Fruit fly (Drosophila melanogaster): ENCODE results near the gene Torsin.

DNA sequence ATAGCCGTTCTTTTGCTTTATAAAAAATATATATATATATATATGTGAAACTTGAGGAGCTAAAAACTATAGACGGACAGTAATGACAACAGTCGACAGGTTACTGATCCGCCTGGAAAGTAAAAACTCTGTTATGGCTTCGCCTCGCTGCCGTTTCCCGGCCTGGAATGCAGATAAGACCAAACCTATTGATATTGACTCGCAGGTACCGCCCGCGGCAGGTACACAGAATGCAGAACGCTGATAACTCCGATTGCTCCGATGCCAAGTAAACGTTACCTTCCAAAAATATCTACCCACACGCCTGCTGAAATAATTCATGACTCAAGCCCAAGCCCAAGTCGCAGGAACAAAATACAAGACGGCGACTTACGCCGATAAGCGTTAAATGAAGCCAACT, 27.6 kb upstream of the Torsin start:
- TF ChIP-seq CG34406 (GFP tag; optimal IDR thresholded peaks at IDR 0.05) (peak; percentile 11), Hr38 (GFP tag; optimal IDR thresholded peaks at IDR 0.05) (no peak), eg (GFP tag; IDR thresholded peaks at IDR 0.05) (0 out of 3 replicates have a peak, but pooled peaks have one; percentile 21), CG16779 (tag; optimal IDR thresholded peaks at IDR 0.05) (no peak), acj6 (GFP tag; optimal IDR thresholded peaks at IDR 0.05) (no peak), fd59A (GFP tag; optimal IDR thresholded peaks at IDR 0.05) (no peak), CG8119 (GFP tag; IDR thresholded peaks at IDR 0.05) (no peak), Hr39 (GFP tag; optimal IDR thresholded peaks at IDR 0.05) (no peak), Sox102F (GFP tag; optimal IDR thresholded peaks at IDR 0.05) (no peak)

Measured in whole organism, prepupa.